Worm (Caenorhabditis elegans) whole organism, mixed stage, embryonic: Measurements from ENCODE around the gene K08H10.10.

ENCODE experiments used
- blmp-1 ChIP-seq: fragments of 150-350 bp; optimal IDR thresholded peaks from 2 replicates; lab custom pipeline; 2014; ENCODE audit warnings: missing biosample characterization, missing genetic modification characterization
- ces-1 ChIP-seq: fragments of 150-350 bp; optimal IDR thresholded peaks from 2 replicates; lab custom pipeline; 2014; ENCODE audit warnings: missing biosample characterization, missing genetic modification reagents, missing genetic modification characterization
- elt-3 ChIP-seq: fragments of 150-350 bp; optimal IDR thresholded peaks from 2 replicates; lab custom pipeline; 2014; ENCODE audit warnings: missing biosample characterization, missing genetic modification characterization
- ham-2 ChIP-seq: fragments of 200-800 bp; sonication (Bioruptor generic); optimal IDR thresholded peaks from 2 replicates; lab custom pipeline; 2018; ENCODE audit warnings: mild to moderate bottlenecking, missing genetic modification characterization, missing compliant biosample characterization
- nhr-237 ChIP-seq: fragments of 150-350 bp; optimal IDR thresholded peaks from 2 replicates; lab custom pipeline; 2014; ENCODE audit warnings: missing biosample characterization, missing genetic modification characterization
- nhr-28 ChIP-seq: fragments of 150-350 bp; optimal IDR thresholded peaks from 2 replicates; lab custom pipeline; 2014; ENCODE audit warnings: missing biosample characterization, missing genetic modification characterization
- pha-4 ChIP-seq: fragments of 150-350 bp; optimal IDR thresholded peaks from 2 replicates; lab custom pipeline; 2018; ENCODE audit warnings: missing biosample characterization, missing genetic modification reagents, missing genetic modification characterization

- TF ChIP-seq nhr-237 (tag; lab: Kevin White, UChicago) (no peak), ham-2 (GFP tag; lab: Kevin White, UChicago) (no peak), pha-4 (tag; lab: Kevin White, UChicago) (no peak), nhr-28 (tag; lab: Kevin White, UChicago) (no peak), blmp-1 (no peak), elt-3 (tag; lab: Kevin White, UChicago) (no peak), ces-1 (no peak)
Observed at ce11 chrV:9983529-9983928, 17.3 kb upstream of the K08H10.10 start.
